Worm (Caenorhabditis elegans) whole organism, young adult: ENCODE data around the gene erp-44.3.

Experiments used
- B0019.2 ChIP-seq: fragments of 200-800 bp; sonication (Bioruptor generic); conservative IDR thresholded peaks from 2 replicates; pipeline ENCODE4 v1.3.6; 2022; ENCODE audit warnings: missing genetic modification reagents, missing genetic modification characterization, missing compliant biosample characterization
- ama-1 ChIP-seq, 3 experiments: fragments of 150-350 bp in 1 of 3; sonication (generic microtip) in 2 of 3; optimal IDR thresholded peaks; 2 replicates each; lab custom pipeline; 2014 to 2018; ENCODE audit warnings: missing biosample characterization in 2 of 3, missing genetic modification characterization in 2 of 3, missing genetic modification reagents in 2 of 3
- ceh-91 ChIP-seq: fragments of 200-800 bp; sonication (Bioruptor generic); IDR thresholded peaks from 2 replicates; pipeline ENCODE4 v1.3.6; 2022; ENCODE audit warnings: missing genetic modification reagents, missing genetic modification characterization, missing compliant biosample characterization
- die-1 ChIP-seq: sonication (generic microtip); optimal IDR thresholded peaks from 2 replicates; lab custom pipeline; 2016; ENCODE audit warnings: missing genotype, mild to moderate bottlenecking, missing genetic modification characterization, missing compliant biosample characterization
- fkh-3 ChIP-seq: sonication (generic microtip); optimal IDR thresholded peaks from 2 replicates; lab custom pipeline; 2016; ENCODE audit warnings: mild to moderate bottlenecking, missing genetic modification characterization, missing compliant biosample characterization
- him-1 ChIP-seq: sonication (generic microtip); optimal IDR thresholded peaks from 2 replicates; lab custom pipeline; 2016; ENCODE audit warnings: missing genotype, missing genetic modification reagents, missing genetic modification characterization, missing compliant biosample characterization
- hlh-26 ChIP-seq: fragments of 200-800 bp; sonication (Bioruptor generic); conservative IDR thresholded peaks from 2 replicates; pipeline ENCODE4 v1.3.6; 2022; ENCODE audit warnings: missing genetic modification reagents, missing genetic modification characterization, missing compliant biosample characterization
- nhr-179 ChIP-seq: sonication (generic microtip); optimal IDR thresholded peaks from 2 replicates; lab custom pipeline; 2016; ENCODE audit warnings: mild to moderate bottlenecking, missing genetic modification characterization, missing compliant biosample characterization
- pha-4 ChIP-seq: fragments of 150-350 bp; sonication (generic microtip); optimal IDR thresholded peaks from 2 replicates; lab custom pipeline; 2014; ENCODE audit warnings: missing biosample characterization, missing genetic modification reagents, missing genetic modification characterization
- sea-2 ChIP-seq: fragments of 200-800 bp; sonication (Bioruptor generic); IDR thresholded peaks from 2 replicates; pipeline ENCODE4 v1.3.6; 2022; ENCODE audit warnings: missing genetic modification characterization, missing compliant biosample characterization
- snpc-4 ChIP-seq, 5 experiments: fragments of 150-350 bp in 1 of 5; sonication (generic microtip) in 4 of 5; optimal IDR thresholded peaks; 2 replicates each; lab custom pipeline; 2014 to 2018; ENCODE audit warnings: missing genetic modification characterization in 5 of 5, missing biosample characterization in 3 of 5, antibody characterized with exemption in 2 of 5, mild to moderate bottlenecking in 2 of 5, missing compliant biosample characterization in 2 of 5, missing genotype in 2 of 5, moderate library complexity in 2 of 5, missing genetic modification reagents in 1 of 5
- unc-62 ChIP-seq: fragments of 150-350 bp; optimal IDR thresholded peaks from 2 replicates; lab custom pipeline; 2014; ENCODE audit warnings: missing biosample characterization, missing genetic modification reagents, missing genetic modification characterization
- ztf-18 ChIP-seq: sonication (generic microtip); optimal IDR thresholded peaks from 2 replicates; lab custom pipeline; 2016; ENCODE audit warnings: missing genotype, mild to moderate bottlenecking, missing genetic modification characterization, missing compliant biosample characterization
- ztf-22 ChIP-seq: fragments of 200-800 bp; sonication (Bioruptor generic); optimal IDR thresholded peaks from 2 replicates; lab custom pipeline; 2018; ENCODE audit warnings: mild to moderate bottlenecking, missing genetic modification characterization, moderate library complexity, missing compliant biosample characterization

ce11 chrIV:8115462-8115861 is 7.0 kb upstream of the erp-44.3 start, which contains the start of gene irld-8:
- no peak for TF ChIP-seq nhr-179 (tag; lab: Kevin White, UChicago)
- no peak for TF ChIP-seq sea-2
- TF ChIP-seq fkh-3 (tag; lab: Kevin White, UChicago) = no peak
- TF ChIP-seq him-1 (tag; lab: Kevin White, UChicago) = no peak
- TF ChIP-seq snpc-4 (GFP tag; optimal IDR thresholded peaks at IDR 0.05; lab: Kevin White, UChicago) = no peak
- TF ChIP-seq snpc-4 (tag; optimal IDR thresholded peaks at IDR 0.05; lab: Kevin White, UChicago) = no peak
- TF ChIP-seq unc-62 (GFP tag; lab: Kevin White, UChicago) = no peak
- TF ChIP-seq ceh-91 (GFP tag; lab: Robert Waterston, UW) = no peak
- TF ChIP-seq pha-4 (tag; lab: Kevin White, UChicago) = no peak
- no peak for TF ChIP-seq B0019.2 (GFP tag; lab: Robert Waterston, UW)
- TF ChIP-seq ztf-18 (tag; lab: Kevin White, UChicago) = no peak
- no peak for TF ChIP-seq hlh-26 (GFP tag; lab: Robert Waterston, UW)
- no peak for TF ChIP-seq ama-1 (optimal IDR thresholded peaks at IDR 0.05; lab: Kevin White, UChicago)
- TF ChIP-seq ama-1 (GFP tag; optimal IDR thresholded peaks at IDR 0.05; lab: Kevin White, UChicago) = no peak
- no peak for TF ChIP-seq die-1
- no peak for TF ChIP-seq ztf-22 (GFP tag; lab: Kevin White, UChicago)
